Worm (Caenorhabditis elegans): ENCODE data around the gene F22F7.7.
"Not testable (repeated sequence)": the region's sequence is repeated elsewhere in the genome, so short reads cannot be mapped to it uniquely, and the experiment has no call there.

F22F7.7 gene

ce11 chrV:2149432-2149831, 9.6 kb upstream of the F22F7.7 start, which contains the start of gene C45H4.21:
C45H4.21 (minus strand) TSS chrV:2149532.
- TF ChIP-seq unc-62 (GFP tag; optimal IDR thresholded peaks at IDR 0.05), result no peak

- TF ChIP-seq unc-62 (GFP tag; optimal IDR thresholded peaks at IDR 0.05), result no peak
Observed at ce11 chrV:2146795-2147194, 7.0 kb upstream of the F22F7.7 start, which contains the start of gene srbc-20. srbc-20 (plus strand) TSS chrV:2147095.

- no peak for TF ChIP-seq unc-62 (GFP tag; optimal IDR thresholded peaks at IDR 0.05)
Observed at ce11 chrV:2146044-2146443, 6.2 kb upstream of the F22F7.7 start, which contains the start of gene str-52. str-52 (minus strand) TSS chrV:2146144.

ce11 chrV:2144408-2144807, 4.6 kb upstream of the F22F7.7 start, which contains the start of gene F22F7.12:
F22F7.12 (minus strand) TSS chrV:2144508.
- not testable (repeated sequence) for TF ChIP-seq unc-62 (GFP tag; optimal IDR thresholded peaks at IDR 0.05)

ce11 chrV:2138287-2138686, 1.6 kb downstream of the F22F7.7 start:
- TF ChIP-seq unc-62 (GFP tag; optimal IDR thresholded peaks at IDR 0.05), result no peak

- no peak for TF ChIP-seq unc-62 (GFP tag; optimal IDR thresholded peaks at IDR 0.05)
Observed at ce11 chrV:2137010-2137409, 2.8 kb downstream of the F22F7.7 start.

ce11 chrV:2135323-2135722, 4.5 kb downstream of the F22F7.7 start:
- TF ChIP-seq unc-62 (GFP tag; optimal IDR thresholded peaks at IDR 0.05), result no peak

ce11 chrV:2134340-2134739, 5.5 kb downstream of the F22F7.7 start:
- no peak for TF ChIP-seq unc-62 (GFP tag; optimal IDR thresholded peaks at IDR 0.05)

- TF ChIP-seq unc-62 (GFP tag; optimal IDR thresholded peaks at IDR 0.05), result no peak
Observed at ce11 chrV:2133512-2133911, 6.3 kb downstream of the F22F7.7 start.

ce11 chrV:2132675-2133074, 7.2 kb downstream of the F22F7.7 start:
- TF ChIP-seq unc-62 (GFP tag; optimal IDR thresholded peaks at IDR 0.05), result no peak

ce11 chrV:2126996-2127585, 12.8 kb downstream of the F22F7.7 start, which contains the start of gene ldp-1:
ldp-1 (plus strand) TSS chrV:2127535.
- TF ChIP-seq unc-62 (GFP tag; optimal IDR thresholded peaks at IDR 0.05), result no peak

ce11 chrV:2126554-2126953, 13.3 kb downstream of the F22F7.7 start:
- TF ChIP-seq unc-62 (GFP tag; optimal IDR thresholded peaks at IDR 0.05), result no peak

ce11 chrV:2123164-2123563, 16.7 kb downstream of the F22F7.7 start:
- TF ChIP-seq unc-62 (GFP tag; optimal IDR thresholded peaks at IDR 0.05), result no peak

ce11 chrV:2122517-2122916, 17.3 kb downstream of the F22F7.7 start, which contains the start of gene F22F7.2:
F22F7.2 (plus strand) TSS chrV:2122782.
- no peak for TF ChIP-seq unc-62 (GFP tag; optimal IDR thresholded peaks at IDR 0.05)

ce11 chrV:2121910-2122362, 17.9 kb downstream of the F22F7.7 start, which contains the start of gene F22F7.8:
F22F7.8 (minus strand) TSS chrV:2121960.
- TF ChIP-seq unc-62 (GFP tag; optimal IDR thresholded peaks at IDR 0.05), result no peak

ce11 chrV:2119529-2119928, 20.3 kb downstream of the F22F7.7 start, which contains the start of gene F22F7.11:
F22F7.11 (plus strand) TSS chrV:2119829.
- TF ChIP-seq unc-62 (GFP tag; optimal IDR thresholded peaks at IDR 0.05), result no peak

- TF ChIP-seq unc-62 (GFP tag; optimal IDR thresholded peaks at IDR 0.05), result no peak
Observed at ce11 chrV:2118574-2118973, 21.3 kb downstream of the F22F7.7 start, which contains the start of gene bgnt-1.2. bgnt-1.2 (minus strand) TSS chrV:2118674.
